Worm (Caenorhabditis elegans): ENCODE measurements around the gene F18C5.9.

DNA sequence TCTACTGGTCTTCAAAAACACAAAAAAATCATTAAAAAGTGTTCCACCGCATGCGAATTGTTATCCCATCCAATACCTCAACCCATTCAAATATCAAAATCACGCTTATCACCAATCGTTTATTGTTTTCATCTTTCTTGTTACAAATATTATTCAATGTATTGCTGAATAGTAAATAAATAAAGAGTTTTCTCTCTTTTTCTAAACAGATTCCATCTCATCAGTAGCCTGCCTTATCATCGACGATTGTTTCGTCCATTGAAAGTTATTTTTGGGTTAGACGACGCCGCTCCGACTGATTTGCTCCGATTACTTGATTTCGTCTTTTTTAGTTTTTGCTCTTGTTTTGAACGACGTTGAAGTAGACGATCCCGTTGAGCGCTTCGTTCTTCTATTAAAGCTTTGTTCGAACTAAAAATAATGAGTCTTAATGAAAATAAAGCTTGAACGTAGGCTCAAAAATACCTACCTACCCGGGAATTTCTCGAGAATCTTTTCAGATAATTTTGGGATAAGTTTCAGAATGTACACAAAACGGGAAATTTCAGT is 40.7 kb upstream of the F18C5.9 start:
- TF ChIP-seq med-1 (GFP tag; optimal IDR thresholded peaks at IDR 0.05; ENCODE audit: insufficient read depth) (no peak), T22C8.4 (GFP tag; IDR thresholded peaks at IDR 0.05) (no peak), ztf-23 (GFP tag; IDR thresholded peaks at IDR 0.05) (no peak), klf-2 (GFP tag; conservative IDR thresholded peaks at IDR 0.05) (no peak), tab-1 (GFP tag; IDR thresholded peaks at IDR 0.05) (no peak), flt-1 (GFP tag; IDR thresholded peaks at IDR 0.05) (no peak), cog-1 (tag; optimal IDR thresholded peaks at IDR 0.05) (no peak)

All from whole organism, midembryonic.